Worm (Caenorhabditis elegans): ENCODE measurements around the gene lido-4.

DNA sequence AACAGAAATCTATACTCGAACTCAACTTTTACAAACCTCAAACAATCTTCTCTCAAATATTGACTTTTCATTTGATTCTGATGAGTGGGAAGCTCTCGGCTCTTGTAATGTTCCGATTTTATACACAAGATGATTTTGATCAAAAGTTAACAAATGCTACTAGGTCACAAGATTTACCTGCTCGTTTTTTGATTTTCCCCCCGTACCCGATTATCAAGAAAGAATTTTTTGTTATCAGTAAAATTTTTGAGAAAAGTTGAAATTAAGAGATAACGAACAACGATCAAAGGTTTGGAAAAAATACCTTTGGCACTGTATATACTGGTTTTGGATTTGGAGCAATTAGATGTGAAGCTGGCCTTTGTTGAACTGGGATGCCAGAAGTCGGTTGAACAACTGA is 42.8 kb downstream of the lido-4 start:
- TF ChIP-seq aly-1 (tag; optimal IDR thresholded peaks at IDR 0.05) (no peak), ama-1 (optimal IDR thresholded peaks at IDR 0.05) (no peak), scrt-1 (GFP tag; IDR thresholded peaks at IDR 0.05) (no peak), hnd-1 (tag; optimal IDR thresholded peaks at IDR 0.05) (no peak), B0310.2 (tag; optimal IDR thresholded peaks at IDR 0.05) (no peak), hmg-4 (GFP tag; optimal IDR thresholded peaks at IDR 0.05) (no peak)
